Worm (Caenorhabditis elegans): ENCODE results near the gene sucg-1.

sucg-1 gene

ce11 chrIV:7706805-7707204 is 21.9 kb upstream of the sucg-1 start, which contains the start of gene F33D4.4:
Gene F33D4.4 (minus strand): TSS chrIV:7706905.
- TF ChIP-seq pax-1 (tag; optimal IDR thresholded peaks at IDR 0.05) (no peak), unc-55 (GFP tag; optimal IDR thresholded peaks at IDR 0.05) (no peak), odd-2 (tag; optimal IDR thresholded peaks at IDR 0.05) (no peak), C08G9.2 (tag; optimal IDR thresholded peaks at IDR 0.05) (no peak)

- no peak for TF ChIP-seq sox-2 (GFP tag; IDR thresholded peaks at IDR 0.05)
- TF ChIP-seq syd-9 (tag; optimal IDR thresholded peaks at IDR 0.05), result no peak
- TF ChIP-seq unc-42 (tag; optimal IDR thresholded peaks at IDR 0.05), result peak; percentile 78
- TF ChIP-seq ceh-9 (tag; optimal IDR thresholded peaks at IDR 0.05), result no peak
- TF ChIP-seq hlh-15 (tag; optimal IDR thresholded peaks at IDR 0.05), result no peak
- no peak for TF ChIP-seq lim-6 (tag; optimal IDR thresholded peaks at IDR 0.05)
- peak; percentile 24 for TF ChIP-seq nfya-1 (tag; optimal IDR thresholded peaks at IDR 0.05)
- TF ChIP-seq dve-1 (tag; optimal IDR thresholded peaks at IDR 0.05), result no peak
- TF ChIP-seq mec-3 (tag; optimal IDR thresholded peaks at IDR 0.05; ENCODE audit: borderline replicate concordance), result no peak
- TF ChIP-seq ztf-16 (tag; optimal IDR thresholded peaks at IDR 0.05), result no peak
These were observed 19.0 kb upstream of the sucg-1 start, which contains the start of the genes mrpl-1, emc-6 and mrps-24 for ce11 chrIV:7709701-7710100. Gene mrpl-1 (minus strand): TSS chrIV:7709701. Gene emc-6 (minus strand): TSS chrIV:7709736. Gene mrps-24 (plus strand): TSS chrIV:7710045.

ce11 chrIV:7710824-7711223 is 17.9 kb upstream of the sucg-1 start, which contains the start of gene nhr-8:
Gene nhr-8 (plus strand): TSS chrIV:7710983.
- TF ChIP-seq elt-2 (tag; optimal IDR thresholded peaks at IDR 0.05) (peak; percentile 89), hlh-8 (tag; optimal IDR thresholded peaks at IDR 0.05) (no peak), unc-3 (GFP tag; conservative IDR thresholded peaks at IDR 0.05) (no peak), unc-3 (tag; optimal IDR thresholded peaks at IDR 0.05) (no peak), pros-1 (tag; optimal IDR thresholded peaks at IDR 0.05) (no peak), hlh-6 (tag; optimal IDR thresholded peaks at IDR 0.05) (no peak)

ce11 chrIV:7712252-7712651 is 16.5 kb upstream of the sucg-1 start:
- TF ChIP-seq pha-4 (tag; optimal IDR thresholded peaks at IDR 0.05) (no peak), sox-4 (tag; optimal IDR thresholded peaks at IDR 0.05) (no peak), ceh-34 (tag; optimal IDR thresholded peaks at IDR 0.05) (no peak), unc-42 (tag; optimal IDR thresholded peaks at IDR 0.05) (no peak), K02D7.2 (tag; optimal IDR thresholded peaks at IDR 0.05) (no peak), hlh-13 (GFP tag; optimal IDR thresholded peaks at IDR 0.05) (no peak), lin-11 (tag; optimal IDR thresholded peaks at IDR 0.05) (no peak), ceh-48 (tag; optimal IDR thresholded peaks at IDR 0.05) (no peak), C38D4.7 (GFP tag; optimal IDR thresholded peaks at IDR 0.05) (no peak), nhr-11 (tag; optimal IDR thresholded peaks at IDR 0.05) (no peak), ahr-1 (tag; optimal IDR thresholded peaks at IDR 0.05) (no peak), ref-2 (tag; optimal IDR thresholded peaks at IDR 0.05) (no peak), pag-3 (tag; optimal IDR thresholded peaks at IDR 0.05; ENCODE audit: borderline replicate concordance) (no peak), hlh-15 (tag; optimal IDR thresholded peaks at IDR 0.05) (no peak), ttx-3 (tag; optimal IDR thresholded peaks at IDR 0.05) (no peak), pros-1 (tag; optimal IDR thresholded peaks at IDR 0.05) (no peak), syd-9 (tag; optimal IDR thresholded peaks at IDR 0.05) (no peak), dve-1 (tag; optimal IDR thresholded peaks at IDR 0.05) (no peak), rnt-1 (tag; optimal IDR thresholded peaks at IDR 0.05) (no peak), pat-9 (tag; optimal IDR thresholded peaks at IDR 0.05) (no peak)

ce11 chrIV:7717916-7718315 is 10.8 kb upstream of the sucg-1 start, which contains the start of gene F33D4.6:
Gene F33D4.6 (minus strand): TSS chrIV:7718016.
- TF ChIP-seq ref-2 (tag; optimal IDR thresholded peaks at IDR 0.05) (no peak), che-1 (tag; optimal IDR thresholded peaks at IDR 0.05) (no peak), tbx-2 (tag; optimal IDR thresholded peaks at IDR 0.05) (no peak), nfya-1 (tag; optimal IDR thresholded peaks at IDR 0.05) (no peak), ceh-24 (tag; optimal IDR thresholded peaks at IDR 0.05) (no peak), eyg-1 (tag; optimal IDR thresholded peaks at IDR 0.05) (no peak), elt-4 (tag; optimal IDR thresholded peaks at IDR 0.05) (no peak), ceh-2 (tag; optimal IDR thresholded peaks at IDR 0.05) (no peak), hlh-6 (tag; optimal IDR thresholded peaks at IDR 0.05) (no peak), zip-5 (tag; optimal IDR thresholded peaks at IDR 0.05) (no peak), hlh-13 (GFP tag; optimal IDR thresholded peaks at IDR 0.05) (no peak), ztf-16 (tag; optimal IDR thresholded peaks at IDR 0.05) (no peak), nhr-232 (tag; optimal IDR thresholded peaks at IDR 0.05) (no peak), elt-2 (tag; optimal IDR thresholded peaks at IDR 0.05) (no peak)
